Worm (Caenorhabditis elegans) whole organism, L1 larva: ENCODE data around the gene nhr-21.

Experiments used
- ceh-82 ChIP-seq, 3 experiments: fragments of 150-350 bp in 1 of 3; sonication (generic microtip) in 2 of 3; optimal IDR thresholded peaks; 2 replicates each; lab custom pipeline; 2014 to 2017; ENCODE audit warnings: missing biosample characterization in 3 of 3, missing genetic modification characterization in 3 of 3
- hlh-17 ChIP-seq: fragments of 200-800 bp; sonication (Bioruptor generic); optimal IDR thresholded peaks from 2 replicates; lab custom pipeline; 2018; ENCODE audit warnings: missing genetic modification characterization, mild to moderate bottlenecking, missing compliant biosample characterization, moderate library complexity, borderline replicate concordance
- jun-1 ChIP-seq: fragments of 150-350 bp; optimal IDR thresholded peaks from 2 replicates; lab custom pipeline; 2014; ENCODE audit warnings: missing biosample characterization, missing genetic modification reagents, missing genetic modification characterization
- lsy-2 ChIP-seq, 2 experiments: fragments of 150-350 bp; optimal IDR thresholded peaks; 2 replicates each; lab custom pipeline; 2014; ENCODE audit warnings: missing biosample characterization in 2 of 2, missing genetic modification characterization in 2 of 2
- nhr-237 ChIP-seq: fragments of 150-350 bp; optimal IDR thresholded peaks from 2 replicates; lab custom pipeline; 2014; ENCODE audit warnings: missing biosample characterization, missing genetic modification characterization
- nhr-76 ChIP-seq: sonication (generic microtip); optimal IDR thresholded peaks from 2 replicates; lab custom pipeline; 2017; ENCODE audit warnings: missing biosample characterization, missing genetic modification characterization
- pqm-1 ChIP-seq: sonication (generic microtip); optimal IDR thresholded peaks from 3 replicates; lab custom pipeline; 2017; ENCODE audit warnings: missing biosample characterization, missing genetic modification characterization
- snpc-4 ChIP-seq: fragments of 150-350 bp; optimal IDR thresholded peaks from 2 replicates; lab custom pipeline; 2014; ENCODE audit warnings: missing biosample characterization, missing genetic modification characterization
- unc-130 ChIP-seq: fragments of 150-350 bp; optimal IDR thresholded peaks from 2 replicates; lab custom pipeline; 2017; ENCODE audit warnings: missing biosample characterization, missing genetic modification characterization, inconsistent platforms
- unc-30 ChIP-seq: sonication (generic microtip); optimal IDR thresholded peaks from 2 replicates; lab custom pipeline; 2017; ENCODE audit warnings: missing biosample characterization, missing genetic modification characterization
- xbp-1 ChIP-seq: sonication (generic microtip); optimal IDR thresholded peaks from 2 replicates; lab custom pipeline; 2016; ENCODE audit warnings: missing genetic modification characterization, missing compliant biosample characterization

- TF ChIP-seq pqm-1 (tag; lab: Kevin White, UChicago) (no peak), hlh-17 (GFP tag; lab: Kevin White, UChicago) (no peak), lsy-2 (tag; optimal IDR thresholded peaks at IDR 0.05; lab: Kevin White, UChicago) (peak in 1 of 2 experiments; percentile 56), unc-30 (no peak), nhr-237 (tag; lab: Kevin White, UChicago) (no peak), ceh-82 (tag; optimal IDR thresholded peaks at IDR 0.05; lab: Kevin White, UChicago) (no peak), unc-130 (no peak), snpc-4 (no peak), nhr-76 (tag; lab: Kevin White, UChicago) (no peak), jun-1 (no peak), xbp-1 (tag; lab: Kevin White, UChicago) (no peak)
Observed at ce11 chrII:7310023-7310422, 29.0 kb upstream of the nhr-21 start, which contains the start of the genes F45E12.5 and cnep-1.
